Fruit fly (Drosophila melanogaster) whole organism, embryonic: ENCODE results near the gene Usp5.
A peak's percentile ranks its signal among the peaks of the same experiment; 100 is the strongest.

Source experiments
- Bdp1 ChIP-seq: fragments of 200-800 bp; sonication (Bioruptor generic); optimal IDR thresholded peaks from 3 replicates; lab custom pipeline; 2016; ENCODE audit warnings: missing biosample characterization, missing genetic modification characterization
- BtbVII ChIP-seq: fragments of 200-800 bp; sonication (Bioruptor generic); optimal IDR thresholded peaks from 3 replicates; lab custom pipeline; 2017; ENCODE audit warnings: missing biosample characterization, mild to moderate bottlenecking, missing genetic modification characterization
- CG10565 ChIP-seq: fragments of 200-800 bp; sonication (Bioruptor generic); optimal IDR thresholded peaks from 3 replicates; lab custom pipeline; 2016; ENCODE audit warnings: missing biosample characterization, mild to moderate bottlenecking, missing genetic modification characterization
- CG11560 ChIP-seq: fragments of 200-800 bp; sonication (Bioruptor generic); IDR thresholded peaks from 3 replicates; pipeline ENCODE4 v1.3.6; 2022; ENCODE audit warnings: missing biosample characterization, missing genetic modification characterization
- CG12236 ChIP-seq: fragments of 200-800 bp; sonication (Bioruptor generic); optimal IDR thresholded peaks from 2 replicates; lab custom pipeline; 2016; ENCODE audit warnings: missing biosample characterization, missing genetic modification characterization
- CG13424 ChIP-seq: fragments of 200-800 bp; sonication (Bioruptor generic); optimal IDR thresholded peaks from 2 replicates; lab custom pipeline; 2019; ENCODE audit warnings: missing biosample characterization, mild to moderate bottlenecking, missing genetic modification characterization, moderate library complexity
- CG14860 ChIP-seq: fragments of 200-800 bp; sonication (Bioruptor generic); IDR thresholded peaks from 3 replicates; pipeline ENCODE4 v1.3.6; 2022; ENCODE audit warnings: missing biosample characterization, missing genetic modification characterization; ENCODE audit not compliant: partially characterized antibody
- CG14965 ChIP-seq: fragments of 200-800 bp; sonication (Bioruptor generic); optimal IDR thresholded peaks from 2 replicates; lab custom pipeline; 2016; ENCODE audit warnings: missing biosample characterization, missing genetic modification characterization, borderline replicate concordance
- CG15479 ChIP-seq: fragments of 200-800 bp; sonication (Bioruptor generic); optimal IDR thresholded peaks from 3 replicates; lab custom pipeline; 2019; ENCODE audit warnings: missing biosample characterization, mild to moderate bottlenecking, missing genetic modification characterization, moderate library complexity
- CG17361 ChIP-seq: fragments of 200-800 bp; sonication (Bioruptor generic); IDR thresholded peaks from 3 replicates; pipeline ENCODE4 v1.3.6; 2022; ENCODE audit warnings: missing biosample characterization, missing genetic modification characterization
- CG17612 ChIP-seq: fragments of 200-800 bp; sonication (Bioruptor generic); IDR thresholded peaks from 2 replicates; pipeline ENCODE4 v1.3.6; 2022; ENCODE audit warnings: missing biosample characterization, missing genetic modification characterization
- CG1792 ChIP-seq: fragments of 200-800 bp; sonication (Bioruptor generic); optimal IDR thresholded peaks from 2 replicates; lab custom pipeline; 2016; ENCODE audit warnings: missing biosample characterization, missing genetic modification characterization
- CG2199 ChIP-seq: fragments of 200-800 bp; sonication (Bioruptor generic); IDR thresholded peaks from 3 replicates; pipeline ENCODE4 v1.3.6; 2022; ENCODE audit warnings: missing biosample characterization, missing genetic modification characterization
- CG2875 ChIP-seq: fragments of 200-800 bp; sonication (Bioruptor generic); optimal IDR thresholded peaks from 2 replicates; lab custom pipeline; 2017; ENCODE audit warnings: missing biosample characterization, mild to moderate bottlenecking, missing genetic modification characterization, missing genetic modification reagents
- CG30431 ChIP-seq: fragments of 200-800 bp; sonication (Bioruptor generic); optimal IDR thresholded peaks from 2 replicates; lab custom pipeline; 2017; ENCODE audit warnings: missing biosample characterization, missing genetic modification characterization
- CG31388 ChIP-seq: fragments of 200-800 bp; sonication (Bioruptor generic); optimal IDR thresholded peaks from 2 replicates; lab custom pipeline; 2016; ENCODE audit warnings: missing biosample characterization, missing genetic modification characterization
- CG31441 ChIP-seq: fragments of 200-800 bp; sonication (Bioruptor generic); IDR thresholded peaks from 2 replicates; pipeline ENCODE4 v1.3.6; 2022; ENCODE audit warnings: missing biosample characterization, missing genetic modification characterization
- CG34224 ChIP-seq: fragments of 200-800 bp; sonication (Bioruptor generic); IDR thresholded peaks from 3 replicates; pipeline ENCODE4 v1.3.6; 2022; ENCODE audit warnings: missing biosample characterization, missing genetic modification characterization; ENCODE audit not compliant: partially characterized antibody
- CG3838 ChIP-seq: fragments of 200-800 bp; sonication (Bioruptor generic); optimal IDR thresholded peaks from 3 replicates; lab custom pipeline; 2016; ENCODE audit warnings: missing biosample characterization, missing genetic modification characterization
- CG43689 ChIP-seq: fragments of 200-800 bp; sonication (Bioruptor generic); IDR thresholded peaks from 2 replicates; pipeline ENCODE4 v1.3.6; 2022; ENCODE audit warnings: missing biosample characterization, missing genetic modification characterization
- CG4707 ChIP-seq: fragments of 200-800 bp; sonication (Bioruptor generic); optimal IDR thresholded peaks from 2 replicates; lab custom pipeline; 2018; ENCODE audit warnings: missing biosample characterization, mild to moderate bottlenecking, missing genetic modification characterization, moderate library complexity
- CG4730 ChIP-seq: fragments of 200-800 bp; sonication (Bioruptor generic); IDR thresholded peaks from 2 replicates; pipeline ENCODE4 v1.3.6; 2022; ENCODE audit warnings: missing biosample characterization, missing genetic modification characterization
- CG6689 ChIP-seq: fragments of 200-800 bp; sonication (Bioruptor generic); IDR thresholded peaks from 2 replicates; pipeline ENCODE4 v1.3.6; 2022; ENCODE audit warnings: missing biosample characterization, missing genetic modification characterization
- CG7556 ChIP-seq: fragments of 200-800 bp; sonication (Bioruptor generic); optimal IDR thresholded peaks from 2 replicates; lab custom pipeline; 2017; ENCODE audit warnings: missing biosample characterization, mild to moderate bottlenecking, missing genetic modification characterization
- CG8944 ChIP-seq: fragments of 200-800 bp; sonication (Bioruptor generic); optimal IDR thresholded peaks from 3 replicates; lab custom pipeline; 2016; ENCODE audit warnings: missing biosample characterization, missing genetic modification characterization
- CG9797 ChIP-seq: fragments of 200-800 bp; sonication (Bioruptor generic); optimal IDR thresholded peaks from 3 replicates; lab custom pipeline; 2018; ENCODE audit warnings: missing biosample characterization, mild to moderate bottlenecking, missing genetic modification characterization
- Dll ChIP-seq: fragments of 200-800 bp; sonication (Bioruptor generic); IDR thresholded peaks from 4 replicates; pipeline ENCODE4 v1.3.6; 2022; ENCODE audit warnings: missing biosample characterization, missing genetic modification characterization; ENCODE audit not compliant: partially characterized antibody
- Gug ChIP-seq: fragments of 200-800 bp; sonication (Bioruptor generic); IDR thresholded peaks from 4 replicates; pipeline ENCODE4 v1.3.6; 2022; ENCODE audit warnings: missing biosample characterization, missing genetic modification characterization
- HLH4C ChIP-seq: fragments of 200-800 bp; sonication (Bioruptor generic); IDR thresholded peaks from 3 replicates; pipeline ENCODE4 v1.3.6; 2022; ENCODE audit warnings: missing biosample characterization, missing genetic modification characterization; ENCODE audit not compliant: partially characterized antibody
- Hmr ChIP-seq: fragments of 200-800 bp; sonication (Bioruptor generic); optimal IDR thresholded peaks from 3 replicates; lab custom pipeline; 2017; ENCODE audit warnings: mild to moderate bottlenecking, missing biosample characterization, missing genetic modification reagents, missing genetic modification characterization
- Hsf ChIP-seq: fragments of 200-800 bp; sonication (Bioruptor generic); optimal IDR thresholded peaks from 3 replicates; lab custom pipeline; 2016; ENCODE audit warnings: missing biosample characterization, missing genetic modification characterization
- MTF-1 ChIP-seq: fragments of 200-800 bp; sonication (Bioruptor generic); optimal IDR thresholded peaks from 2 replicates; lab custom pipeline; 2018; ENCODE audit warnings: missing biosample characterization, mild to moderate bottlenecking, missing genetic modification characterization, borderline replicate concordance
- Max ChIP-seq: fragments of 200-800 bp; sonication (Bioruptor generic); optimal IDR thresholded peaks from 2 replicates; lab custom pipeline; 2016; ENCODE audit warnings: missing biosample characterization, mild to moderate bottlenecking, missing genetic modification characterization
- az2 ChIP-seq: fragments of 200-800 bp; sonication (Bioruptor generic); optimal IDR thresholded peaks from 3 replicates; lab custom pipeline; 2016; ENCODE audit warnings: missing biosample characterization, missing genetic modification characterization
- bab2 ChIP-seq: fragments of 200-800 bp; sonication (Bioruptor generic); optimal IDR thresholded peaks from 2 replicates; lab custom pipeline; 2016; ENCODE audit warnings: missing biosample characterization, missing genetic modification characterization
- bcd ChIP-seq: fragments of 200-800 bp; sonication (Bioruptor generic); optimal IDR thresholded peaks from 2 replicates; lab custom pipeline; 2017; ENCODE audit warnings: missing biosample characterization, mild to moderate bottlenecking, missing genetic modification characterization
- bigmax ChIP-seq: fragments of 200-800 bp; sonication (Bioruptor generic); optimal IDR thresholded peaks from 2 replicates; lab custom pipeline; 2018; ENCODE audit warnings: missing biosample characterization, mild to moderate bottlenecking, missing genetic modification characterization
- bowl ChIP-seq: fragments of 200-800 bp; sonication (Bioruptor generic); IDR thresholded peaks from 2 replicates; pipeline ENCODE4 v1.3.6; 2022; ENCODE audit warnings: missing biosample characterization, missing genetic modification characterization
- chif ChIP-seq, 2 experiments: fragments of 200-800 bp; sonication (Bioruptor generic); optimal IDR thresholded peaks; 3 replicates each; lab custom pipeline; 2016; ENCODE audit warnings: missing biosample characterization in 2 of 2, missing genetic modification characterization in 2 of 2
- corto ChIP-seq: fragments of 200-800 bp; sonication (Bioruptor generic); optimal IDR thresholded peaks from 2 replicates; lab custom pipeline; 2016; ENCODE audit warnings: missing biosample characterization, mild to moderate bottlenecking, missing genetic modification characterization, moderate library complexity
- crc ChIP-seq: fragments of 200-800 bp; sonication (Bioruptor generic); optimal IDR thresholded peaks from 2 replicates; lab custom pipeline; 2016; ENCODE audit warnings: missing biosample characterization, missing genetic modification characterization
- fru ChIP-seq: fragments of >200 bp; optimal IDR thresholded peaks from 2 replicates; lab custom pipeline; 2017
- hth ChIP-seq: fragments of >200 bp; optimal IDR thresholded peaks from 2 replicates; lab custom pipeline; 2017; ENCODE audit warnings: inconsistent platforms
- luna ChIP-seq: fragments of 200-800 bp; sonication (Bioruptor generic); optimal IDR thresholded peaks from 2 replicates; lab custom pipeline; 2016; ENCODE audit warnings: missing biosample characterization, missing genetic modification characterization
- odd ChIP-seq: fragments of 200-800 bp; sonication (Bioruptor generic); optimal IDR thresholded peaks from 2 replicates; lab custom pipeline; 2017; ENCODE audit warnings: missing biosample characterization, mild to moderate bottlenecking, missing genetic modification characterization
- ranshi ChIP-seq: fragments of 200-800 bp; sonication (Bioruptor generic); IDR thresholded peaks from 2 replicates; pipeline ENCODE4 v1.3.6; 2022; ENCODE audit warnings: missing biosample characterization, missing genetic modification characterization
- rib ChIP-seq: fragments of 200-800 bp; sonication (Bioruptor generic); IDR thresholded peaks from 2 replicates; pipeline ENCODE4 v1.3.6; 2022; ENCODE audit warnings: missing biosample characterization, missing genetic modification characterization
- run ChIP-seq: fragments of 200-800 bp; sonication (Bioruptor generic); optimal IDR thresholded peaks from 3 replicates; lab custom pipeline; 2018; ENCODE audit warnings: missing biosample characterization, mild to moderate bottlenecking, missing genetic modification characterization
- sens-2 ChIP-seq: fragments of 200-800 bp; sonication (Bioruptor generic); IDR thresholded peaks from 2 replicates; pipeline ENCODE4 v1.3.6; 2022; ENCODE audit warnings: missing biosample characterization, missing genetic modification characterization
- shn ChIP-seq: fragments of 200-800 bp; sonication (Bioruptor generic); optimal IDR thresholded peaks from 3 replicates; lab custom pipeline; 2016; ENCODE audit warnings: missing biosample characterization, missing genetic modification characterization
- sr ChIP-seq: fragments of 200-800 bp; sonication (Bioruptor generic); IDR thresholded peaks from 3 replicates; pipeline ENCODE4 v1.3.6; 2022; ENCODE audit warnings: missing biosample characterization, missing genetic modification characterization
- stwl ChIP-seq: fragments of 200-800 bp; sonication (Bioruptor generic); optimal IDR thresholded peaks from 3 replicates; lab custom pipeline; 2018; ENCODE audit warnings: missing biosample characterization, mild to moderate bottlenecking, missing genetic modification characterization, moderate library complexity

Usp5 gene

DNA sequence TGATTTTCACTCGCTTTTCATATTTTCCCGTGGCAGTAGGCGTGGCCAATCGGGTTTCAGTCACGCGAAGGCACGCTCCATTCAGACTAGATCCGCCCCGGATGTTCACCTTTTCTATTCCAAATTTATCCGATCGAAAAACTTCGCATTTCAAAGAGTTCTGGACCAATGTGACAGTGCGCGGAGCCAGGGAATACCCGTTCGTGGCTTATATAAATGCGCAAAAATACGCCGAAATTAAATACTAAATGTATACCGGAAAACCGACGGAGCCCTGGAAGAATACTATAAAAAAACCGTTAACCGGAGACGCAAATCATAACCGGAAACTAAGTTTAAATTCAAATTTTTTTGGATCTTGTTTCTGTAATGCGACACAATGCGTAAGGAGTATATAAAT, 20.6 kb downstream of the Usp5 start, which contains the start of gene promL (continued):
- TF ChIP-seq sr (GFP tag; lab: Robert Waterston, UW) (no peak), CG43689 (GFP tag; lab: Robert Waterston, UW) (no peak), Gug (GFP tag; lab: Robert Waterston, UW) (no peak), CG13424 (tag; lab: Kevin White, UChicago) (peak; percentile 29), CG8944 (no peak), luna (GFP tag; lab: Kevin White, UChicago) (peak; percentile 15), az2 (GFP tag; lab: Kevin White, UChicago) (no peak), CG2875 (peak; percentile 25), CG4707 (GFP tag; lab: Kevin White, UChicago) (peak; percentile 46), CG11560 (tag; lab: Robert Waterston, UW) (no peak), crc (GFP tag; lab: Kevin White, UChicago) (no peak), Hsf (peak; percentile 60), odd (GFP tag; lab: Kevin White, UChicago) (peak; percentile 19), MTF-1 (peak; percentile 55), stwl (tag; lab: Kevin White, UChicago) (peak; percentile 79), fru (no peak), CG7556 (GFP tag; lab: Kevin White, UChicago) (peak; percentile 43), CG9797 (GFP tag; lab: Kevin White, UChicago) (peak; percentile 97), sens-2 (GFP tag; lab: Robert Waterston, UW) (no peak), Dll (no peak), CG14860 (GFP tag; lab: Robert Waterston, UW) (no peak), Bdp1 (GFP tag; lab: Kevin White, UChicago) (peak; percentile 57), CG17361 (GFP tag; lab: Robert Waterston, UW) (peak; percentile 60; the same call in 1 of the 3 replicates), bowl (no peak), CG14965 (peak; percentile 3), CG31441 (GFP tag; lab: Robert Waterston, UW) (peak; percentile 70), shn (peak; percentile 8), HLH4C (GFP tag; lab: Robert Waterston, UW) (no peak), CG10565 (no peak), CG15479 (GFP tag; lab: Kevin White, UChicago) (no peak), CG6689 (GFP tag; lab: Robert Waterston, UW) (no peak), bab2 (GFP tag; lab: Kevin White, UChicago) (peak; percentile 20), CG17612 (GFP tag; lab: Robert Waterston, UW) (no peak), corto (GFP tag; lab: Kevin White, UChicago) (peak; percentile 34), Max (peak; percentile 11), rib (no peak), hth (lab: Kevin White, UChicago) (no peak), CG3838 (GFP tag; lab: Kevin White, UChicago) (peak; percentile 15), ranshi (no peak; the same call in 1 of the 2 replicates), CG1792 (GFP tag; lab: Kevin White, UChicago) (no peak), bcd (peak; percentile 79), CG12236 (GFP tag; lab: Kevin White, UChicago) (peak; percentile 6), chif (GFP tag; optimal IDR thresholded peaks at IDR 0.05; lab: Kevin White, UChicago) (peak; percentile 12 to 38), run (tag; lab: Kevin White, UChicago) (no peak), CG34224 (GFP tag; lab: Robert Waterston, UW) (no peak), bigmax (GFP tag; lab: Kevin White, UChicago) (peak; percentile 2), CG4730 (GFP tag; lab: Robert Waterston, UW) (no peak), CG31388 (GFP tag; lab: Kevin White, UChicago) (no peak), Hmr (GFP tag; lab: Kevin White, UChicago) (peak; percentile 93), CG2199 (GFP tag; lab: Robert Waterston, UW) (0 out of 3 replicates have a peak, but pooled peaks have one; percentile 55), CG30431 (GFP tag; lab: Kevin White, UChicago) (no peak), BtbVII (GFP tag; lab: Kevin White, UChicago) (peak; percentile 20)
